Worm (Caenorhabditis elegans) whole organism, L4 larva: ENCODE data around the gene unc-86.

Experiments used
- D1046.2 ChIP-seq: fragments of 200-800 bp; sonication (Bioruptor generic); IDR thresholded peaks from 2 replicates; pipeline ENCODE4 v1.3.6; 2022; ENCODE audit warnings: missing genetic modification characterization, missing compliant biosample characterization
- F49E8.2 ChIP-seq: sonication (generic microtip); optimal IDR thresholded peaks from 2 replicates; lab custom pipeline; 2016; ENCODE audit warnings: missing compliant biosample characterization, mild to moderate bottlenecking, missing genetic modification characterization, borderline replicate concordance
- T20F7.1 ChIP-seq: fragments of 200-800 bp; sonication (Bioruptor generic); optimal IDR thresholded peaks from 2 replicates; lab custom pipeline; 2018; ENCODE audit warnings: mild to moderate bottlenecking, missing genetic modification characterization, missing compliant biosample characterization
- ama-1 ChIP-seq: fragments of 150-350 bp; optimal IDR thresholded peaks from 2 replicates; lab custom pipeline; 2014; ENCODE audit warnings: inconsistent platforms, mixed read lengths
- daf-16 ChIP-seq, 3 experiments: sonication (generic microtip); optimal IDR thresholded peaks; 2 replicates each; lab custom pipeline; 2016 to 2017; ENCODE audit warnings: missing genetic modification characterization in 3 of 3, missing genetic modification reagents in 3 of 3, mild to moderate bottlenecking in 2 of 3, missing compliant biosample characterization in 2 of 3, missing biosample characterization in 1 of 3, moderate library complexity in 1 of 3
- daf-19 ChIP-seq: fragments of 200-800 bp; sonication (Bioruptor generic); conservative IDR thresholded peaks from 2 replicates; pipeline ENCODE4 v1.3.6; 2022; ENCODE audit warnings: missing genetic modification characterization, missing compliant biosample characterization
- dmd-6 ChIP-seq: fragments of 200-800 bp; sonication (Bioruptor generic); IDR thresholded peaks from 2 replicates; pipeline ENCODE4 v1.3.6; 2022; ENCODE audit warnings: missing genetic modification reagents, missing genetic modification characterization, missing compliant biosample characterization
- duxl-1 ChIP-seq: sonication (generic microtip); optimal IDR thresholded peaks from 2 replicates; lab custom pipeline; 2016; ENCODE audit warnings: mild to moderate bottlenecking, missing genetic modification characterization, moderate library complexity, missing compliant biosample characterization; ENCODE audit not compliant: poor library complexity
- dve-1 ChIP-seq: sonication (generic microtip); optimal IDR thresholded peaks from 2 replicates; lab custom pipeline; 2017; ENCODE audit warnings: antibody characterized with exemption, mild to moderate bottlenecking, missing genetic modification characterization, missing compliant biosample characterization; ENCODE audit not compliant: insufficient read depth
- hif-1 ChIP-seq, 2 experiments: sonication (generic microtip); optimal IDR thresholded peaks; 2 replicates each; lab custom pipeline; 2016 to 2017; ENCODE audit warnings: missing compliant biosample characterization in 2 of 2, missing genetic modification characterization in 2 of 2, missing genetic modification reagents in 2 of 2, missing genotype in 2 of 2, mild to moderate bottlenecking in 1 of 2
- hlh-11 ChIP-seq: fragments of 200-800 bp; sonication (Bioruptor generic); optimal IDR thresholded peaks from 2 replicates; lab custom pipeline; 2018; ENCODE audit warnings: mild to moderate bottlenecking, missing genetic modification characterization, missing compliant biosample characterization
- hlh-30 ChIP-seq: sonication (generic microtip); optimal IDR thresholded peaks from 2 replicates; lab custom pipeline; 2017; ENCODE audit warnings: antibody characterized with exemption, mild to moderate bottlenecking, missing genetic modification characterization, missing compliant biosample characterization; ENCODE audit not compliant: insufficient read depth
- jun-1 ChIP-seq: fragments of 150-350 bp; optimal IDR thresholded peaks from 2 replicates; lab custom pipeline; 2014; ENCODE audit warnings: missing biosample characterization, missing genetic modification reagents, missing genetic modification characterization
- lin-38 ChIP-seq: fragments of 200-800 bp; sonication (Bioruptor generic); IDR thresholded peaks from 2 replicates; pipeline ENCODE4 v1.3.6; 2022; ENCODE audit warnings: missing genetic modification reagents, missing genetic modification characterization, missing compliant biosample characterization
- lsy-2 ChIP-seq, 2 experiments: fragments of 150-350 bp in 1 of 2; sonication (generic microtip) in 1 of 2; optimal IDR thresholded peaks; 2 replicates each; lab custom pipeline; 2014 to 2017; ENCODE audit warnings: missing biosample characterization in 2 of 2, missing genetic modification characterization in 2 of 2
- madf-9 ChIP-seq: fragments of 200-800 bp; sonication (Bioruptor generic); conservative IDR thresholded peaks from 2 replicates; pipeline ENCODE4 v1.3.6; 2022; ENCODE audit warnings: missing genetic modification reagents, missing genetic modification characterization, missing compliant biosample characterization
- mdl-1 ChIP-seq, 2 experiments: fragments of 150-350 bp in 1 of 2; sonication (generic microtip) in 1 of 2; optimal IDR thresholded peaks; 2 replicates each; lab custom pipeline; 2014 to 2017; ENCODE audit warnings: missing biosample characterization in 2 of 2, missing genetic modification characterization in 2 of 2
- nhr-10 ChIP-seq: fragments of 150-350 bp; optimal IDR thresholded peaks from 2 replicates; lab custom pipeline; 2014; ENCODE audit warnings: missing biosample characterization, missing genetic modification characterization
- nhr-102 ChIP-seq: sonication (generic microtip); optimal IDR thresholded peaks from 2 replicates; lab custom pipeline; 2016; ENCODE audit warnings: mild to moderate bottlenecking, missing genetic modification characterization, moderate library complexity, missing compliant biosample characterization
- nhr-28 ChIP-seq: fragments of 150-350 bp; optimal IDR thresholded peaks from 2 replicates; lab custom pipeline; 2014; ENCODE audit warnings: missing biosample characterization, missing genetic modification characterization
- nhr-42 ChIP-seq: fragments of 200-800 bp; sonication (Bioruptor generic); IDR thresholded peaks from 2 replicates; pipeline ENCODE4 v1.3.6; 2022; ENCODE audit warnings: missing genetic modification characterization, missing compliant biosample characterization
- nhr-77 ChIP-seq: fragments of 150-350 bp; optimal IDR thresholded peaks from 2 replicates; lab custom pipeline; 2014; ENCODE audit warnings: missing biosample characterization, missing genetic modification characterization
- php-3 ChIP-seq: fragments of 200-800 bp; sonication (Bioruptor generic); IDR thresholded peaks from 2 replicates; pipeline ENCODE4 v1.3.6; 2022; ENCODE audit warnings: missing genetic modification reagents, missing genetic modification characterization, missing compliant biosample characterization
- pqm-1 ChIP-seq: sonication (generic microtip); optimal IDR thresholded peaks from 2 replicates; lab custom pipeline; 2017; ENCODE audit warnings: missing biosample characterization, missing genetic modification characterization
- skn-1 ChIP-seq: fragments of 150-350 bp; optimal IDR thresholded peaks from 2 replicates; lab custom pipeline; 2014; ENCODE audit warnings: missing biosample characterization, missing genetic modification characterization
- unc-62 ChIP-seq, 3 experiments: fragments of 150-350 bp in 1 of 3; sonication (generic microtip); optimal IDR thresholded peaks in 2 of 3; peaks in 1 of 3; 1 replicate in 1 of 3; 2 replicates in 2 of 3; lab custom pipeline; 2014 to 2017; ENCODE audit warnings: missing biosample characterization in 3 of 3, missing genetic modification characterization in 3 of 3, missing genetic modification reagents in 3 of 3, missing genotype in 1 of 3
- vab-7 ChIP-seq: fragments of 200-800 bp; sonication (Bioruptor generic); IDR thresholded peaks from 2 replicates; pipeline ENCODE4 v1.3.6; 2022; ENCODE audit warnings: missing genetic modification reagents, missing genetic modification characterization, missing compliant biosample characterization
- zip-2 ChIP-seq: fragments of 150-350 bp; optimal IDR thresholded peaks from 2 replicates; lab custom pipeline; 2014; ENCODE audit warnings: missing biosample characterization, missing genetic modification characterization

The unc-86 gene

DNA sequence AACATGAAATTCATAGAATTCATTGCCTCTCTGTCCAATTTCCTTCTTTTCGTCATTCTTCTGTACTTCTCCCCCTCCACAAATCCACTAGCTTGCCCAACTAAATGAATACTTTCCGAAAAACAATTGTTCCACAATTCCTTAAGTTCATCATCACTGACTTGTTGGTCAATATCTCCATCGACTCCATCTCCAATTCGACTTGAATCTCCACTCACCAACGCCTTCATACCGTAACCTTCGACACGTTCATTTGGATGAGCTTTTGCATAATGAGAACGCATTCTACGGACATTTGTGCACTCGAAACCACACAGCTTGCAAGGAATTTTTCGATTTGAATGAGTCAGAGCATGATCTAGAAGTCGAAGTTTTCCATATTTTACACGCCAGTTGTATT, 24.8 kb upstream of the unc-86 start:
- peak in 1 of 2 experiments; percentile 95 for TF ChIP-seq unc-62 (GFP tag; optimal IDR thresholded peaks at IDR 0.05 in 1 of 2; lab: Kevin White, UChicago)
- TF ChIP-seq unc-62 (tag; optimal IDR thresholded peaks at IDR 0.05; lab: Kevin White, UChicago) = no peak
- no peak for TF ChIP-seq hif-1 (tag; optimal IDR thresholded peaks at IDR 0.05; lab: Kevin White, UChicago)

DNA sequence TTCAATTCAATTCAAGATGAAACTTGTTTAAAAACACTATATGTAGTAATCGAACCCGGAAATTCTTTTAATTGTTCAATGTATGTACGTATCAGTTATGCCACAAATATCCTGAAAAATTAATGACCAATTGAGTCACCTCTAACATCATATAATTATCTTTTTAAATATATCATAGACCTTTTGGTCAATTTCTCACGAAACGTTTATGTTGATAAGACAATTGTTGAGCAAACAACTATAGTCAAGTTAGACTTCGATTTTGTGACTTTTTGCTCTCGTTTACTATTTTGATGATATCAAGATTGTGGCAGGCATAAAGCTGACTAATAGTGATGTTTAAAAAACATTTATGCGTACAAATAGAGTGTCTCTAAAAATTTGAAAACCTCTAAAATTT, 24.1 kb upstream of the unc-86 start:
- peak; percentile 13 for TF ChIP-seq pqm-1 (tag; lab: Kevin White, UChicago)
- TF ChIP-seq dve-1 (tag; lab: Kevin White, UChicago) = peak; percentile 1
- no peak for TF ChIP-seq daf-16 (GFP tag; optimal IDR thresholded peaks at IDR 0.05; lab: Kevin White, UChicago)
- peak; percentile 58 for TF ChIP-seq daf-16 (tag; optimal IDR thresholded peaks at IDR 0.05; lab: Kevin White, UChicago)
- peak; percentile 11 for TF ChIP-seq hlh-11 (tag; lab: Kevin White, UChicago)
- no peak for TF ChIP-seq F49E8.2
- TF ChIP-seq nhr-28 = peak; percentile 22
- TF ChIP-seq nhr-102 (tag; lab: Kevin White, UChicago) = no peak

DNA sequence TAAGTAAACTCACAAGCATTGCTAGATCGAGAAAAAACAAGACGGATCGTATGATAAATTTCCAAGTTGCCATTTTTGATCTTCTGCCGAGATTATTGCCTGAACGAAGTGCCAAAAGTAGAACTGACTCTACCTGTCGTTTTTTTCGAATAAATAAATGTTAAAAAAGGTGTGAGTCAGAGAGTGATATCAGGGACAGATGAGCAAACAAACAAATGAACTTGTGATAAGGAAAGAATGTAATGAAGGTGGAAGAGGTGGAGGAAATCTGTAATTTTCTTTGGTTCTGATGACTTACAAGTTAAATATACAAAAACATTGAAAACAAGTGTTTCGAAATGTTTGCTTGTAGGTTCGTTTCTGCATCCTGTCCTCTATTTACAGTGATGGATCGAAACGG, 23.2 kb upstream of the unc-86 start, which contains the start of gene tsp-1:
TSS of gene tsp-1 (minus strand) at position 99 of the 400 bp plus-strand sequence.
- TF ChIP-seq daf-19 (GFP tag; lab: Robert Waterston, UW) (no peak), pqm-1 (tag; lab: Kevin White, UChicago) (peak; percentile 55), nhr-28 (peak; percentile 27), daf-16 (GFP tag; optimal IDR thresholded peaks at IDR 0.05; lab: Kevin White, UChicago) (no peak), daf-16 (tag; optimal IDR thresholded peaks at IDR 0.05; lab: Kevin White, UChicago) (peak; percentile 35)
- TF ChIP-seq, all 104 proteins: peak for 3

DNA sequence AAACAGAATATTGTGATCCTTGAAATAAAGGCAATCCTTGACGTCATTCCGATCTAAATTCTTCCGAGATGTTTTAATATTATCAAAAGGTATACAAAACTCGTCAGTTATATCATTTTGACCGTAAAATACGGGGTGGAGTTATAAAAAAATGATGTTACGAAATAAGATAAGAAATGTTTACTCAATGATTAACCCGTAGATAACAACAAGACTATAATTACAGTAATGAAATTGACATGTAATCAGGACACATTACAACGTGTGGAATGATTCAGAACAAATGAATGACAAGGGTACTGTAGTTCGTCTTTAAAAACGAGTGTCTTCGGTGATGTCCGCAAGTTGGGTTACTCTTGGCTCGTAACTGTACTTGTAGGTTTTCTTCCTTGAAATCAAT, 21.7 kb upstream of the unc-86 start, which contains the start of gene tsp-2:
TSS of gene tsp-2 (minus strand) at position 109 of the 400 bp plus-strand sequence.
- TF ChIP-seq skn-1 (tag; lab: Kevin White, UChicago) = no peak
- peak in 1 of 2 experiments; percentile 28 for TF ChIP-seq unc-62 (GFP tag; optimal IDR thresholded peaks at IDR 0.05 in 1 of 2; lab: Kevin White, UChicago)
- no peak for TF ChIP-seq unc-62 (tag; optimal IDR thresholded peaks at IDR 0.05; lab: Kevin White, UChicago)
- peak; percentile 6 for TF ChIP-seq zip-2 (tag; lab: Kevin White, UChicago)
- TF ChIP-seq daf-16 (GFP tag; optimal IDR thresholded peaks at IDR 0.05; lab: Kevin White, UChicago) = no peak
- TF ChIP-seq daf-16 (tag; optimal IDR thresholded peaks at IDR 0.05; lab: Kevin White, UChicago) = peak; percentile 73
- peak in 1 of 2 experiments; percentile 75 for TF ChIP-seq lsy-2 (tag; optimal IDR thresholded peaks at IDR 0.05; lab: Kevin White, UChicago)
- TF ChIP-seq nhr-28 = peak; percentile 88
- TF ChIP-seq dve-1 (tag; lab: Kevin White, UChicago) = peak; percentile 76
- peak; percentile 73 for TF ChIP-seq nhr-77 (tag; lab: Kevin White, UChicago)
- peak; percentile 39 for TF ChIP-seq pqm-1 (tag; lab: Kevin White, UChicago)
- TF ChIP-seq php-3 = peak; percentile 95
- TF ChIP-seq lin-38 (GFP tag; lab: Robert Waterston, UW) = no peak
- TF ChIP-seq dmd-6 (GFP tag; lab: Robert Waterston, UW) = peak; percentile 84
- TF ChIP-seq T20F7.1 (GFP tag; lab: Kevin White, UChicago) = peak; percentile 17
- peak; percentile 54 for TF ChIP-seq hlh-11 (tag; lab: Kevin White, UChicago)
- TF ChIP-seq ama-1 (lab: Kevin White, UChicago) = no peak
- TF ChIP-seq D1046.2 (GFP tag; lab: Robert Waterston, UW) = no peak
- TF ChIP-seq nhr-42 (GFP tag; lab: Robert Waterston, UW) = no peak

DNA sequence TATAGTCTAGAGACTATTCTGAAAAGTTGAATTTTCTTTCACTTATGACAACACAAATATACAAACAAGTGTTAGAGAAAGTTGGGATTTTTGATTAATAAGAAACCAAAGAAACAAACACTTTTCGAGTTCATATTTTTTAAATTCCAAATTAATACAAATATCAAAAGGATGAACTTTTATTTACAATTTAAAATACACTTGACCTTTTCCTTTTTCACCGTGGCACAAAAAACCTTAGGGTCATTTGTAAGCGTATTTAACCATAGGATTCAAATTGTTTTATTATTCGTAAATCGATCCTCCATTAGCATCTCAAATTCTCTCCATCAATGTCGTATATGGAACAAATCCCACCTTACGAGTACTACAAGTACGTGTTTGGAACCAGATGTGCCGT, 19.7 kb upstream of the unc-86 start, which contains the start of gene C02F5.5:
TSS of gene C02F5.5 (plus strand) at position 301 of the 400 bp plus-strand sequence.
- no peak for TF ChIP-seq duxl-1 (tag; lab: Kevin White, UChicago)
- TF ChIP-seq nhr-10 (tag; lab: Kevin White, UChicago) = no peak
- TF ChIP-seq madf-9 = no peak
- no peak for TF ChIP-seq jun-1 (tag; lab: Kevin White, UChicago)
- TF ChIP-seq hlh-30 (tag; lab: Kevin White, UChicago) = no peak
- TF ChIP-seq mdl-1 (tag; optimal IDR thresholded peaks at IDR 0.05; lab: Kevin White, UChicago) = no peak
- no peak for TF ChIP-seq vab-7 (GFP tag; lab: Robert Waterston, UW)
